Worm (Caenorhabditis elegans) whole organism, early embryonic: ENCODE data around the gene T01B4.3.

ENCODE experiments used
- B0310.2 ChIP-seq: sonication (generic microtip); optimal IDR thresholded peaks from 2 replicates; lab custom pipeline; 2016; ENCODE audit warnings: mild to moderate bottlenecking, missing genetic modification characterization, missing compliant biosample characterization
- F13C5.2 ChIP-seq: sonication (generic microtip); optimal IDR thresholded peaks from 2 replicates; lab custom pipeline; 2017; ENCODE audit warnings: mild to moderate bottlenecking, missing genetic modification characterization, inconsistent platforms, missing compliant biosample characterization
- aly-1 ChIP-seq: sonication (generic microtip); optimal IDR thresholded peaks from 2 replicates; lab custom pipeline; 2016; ENCODE audit warnings: missing genetic modification characterization, missing compliant biosample characterization
- ama-1 ChIP-seq: fragments of 150-350 bp; optimal IDR thresholded peaks from 2 replicates; lab custom pipeline; 2014
- ceh-13 ChIP-seq: fragments of 200-800 bp; sonication (Bioruptor generic); optimal IDR thresholded peaks from 2 replicates; lab custom pipeline; 2018; ENCODE audit warnings: mild to moderate bottlenecking, missing genetic modification characterization, missing compliant biosample characterization
- ceh-36 ChIP-seq: sonication (generic microtip); optimal IDR thresholded peaks from 2 replicates; lab custom pipeline; 2016; ENCODE audit warnings: missing genetic modification characterization, inconsistent platforms, missing compliant biosample characterization
- ets-7 ChIP-seq: sonication (generic microtip); optimal IDR thresholded peaks from 2 replicates; lab custom pipeline; 2016; ENCODE audit warnings: missing genotype, missing genetic modification characterization, missing compliant biosample characterization
- flt-1 ChIP-seq: fragments of 200-800 bp; sonication (Bioruptor generic); IDR thresholded peaks from 2 replicates; pipeline ENCODE4 v1.3.6; 2022; ENCODE audit warnings: missing genetic modification characterization, missing compliant biosample characterization
- hmbx-1 ChIP-seq: sonication (generic microtip); optimal IDR thresholded peaks from 2 replicates; lab custom pipeline; 2016; ENCODE audit warnings: mild to moderate bottlenecking, missing genetic modification characterization, missing compliant biosample characterization
- hmg-4 ChIP-seq: fragments of 200-800 bp; sonication (Bioruptor generic); optimal IDR thresholded peaks from 2 replicates; lab custom pipeline; 2018; ENCODE audit warnings: mild to moderate bottlenecking, missing genetic modification characterization, missing compliant biosample characterization
- hnd-1 ChIP-seq: sonication (generic microtip); optimal IDR thresholded peaks from 2 replicates; lab custom pipeline; 2016; ENCODE audit warnings: missing genetic modification characterization, missing compliant biosample characterization
- pes-1 ChIP-seq: fragments of 200-800 bp; sonication (Bioruptor generic); IDR thresholded peaks from 2 replicates; pipeline ENCODE4 v1.3.6; 2022; ENCODE audit warnings: missing genetic modification reagents, missing genetic modification characterization, missing compliant biosample characterization
- scrt-1 ChIP-seq: fragments of 200-800 bp; sonication (Bioruptor generic); IDR thresholded peaks from 2 replicates; pipeline ENCODE4 v1.3.6; 2022; ENCODE audit warnings: missing genetic modification characterization, missing compliant biosample characterization
- sea-1 ChIP-seq: fragments of 200-800 bp; sonication (Bioruptor generic); conservative IDR thresholded peaks from 2 replicates; pipeline ENCODE4 v1.3.6; 2022; ENCODE audit warnings: missing genetic modification characterization, missing compliant biosample characterization
- tbx-11 ChIP-seq: fragments of 200-800 bp; sonication (Bioruptor generic); IDR thresholded peaks from 2 replicates; pipeline ENCODE4 v1.3.6; 2022; ENCODE audit warnings: missing genetic modification characterization, missing compliant biosample characterization
- tbx-37 ChIP-seq: fragments of 200-800 bp; sonication (Bioruptor generic); conservative IDR thresholded peaks from 2 replicates; pipeline ENCODE4 v1.3.6; 2022; ENCODE audit warnings: missing genetic modification reagents, missing genetic modification characterization, missing compliant biosample characterization
- tra-4 ChIP-seq: sonication (generic microtip); optimal IDR thresholded peaks from 2 replicates; lab custom pipeline; 2017; ENCODE audit warnings: missing genetic modification characterization, missing compliant biosample characterization

Gene T01B4.3

DNA sequence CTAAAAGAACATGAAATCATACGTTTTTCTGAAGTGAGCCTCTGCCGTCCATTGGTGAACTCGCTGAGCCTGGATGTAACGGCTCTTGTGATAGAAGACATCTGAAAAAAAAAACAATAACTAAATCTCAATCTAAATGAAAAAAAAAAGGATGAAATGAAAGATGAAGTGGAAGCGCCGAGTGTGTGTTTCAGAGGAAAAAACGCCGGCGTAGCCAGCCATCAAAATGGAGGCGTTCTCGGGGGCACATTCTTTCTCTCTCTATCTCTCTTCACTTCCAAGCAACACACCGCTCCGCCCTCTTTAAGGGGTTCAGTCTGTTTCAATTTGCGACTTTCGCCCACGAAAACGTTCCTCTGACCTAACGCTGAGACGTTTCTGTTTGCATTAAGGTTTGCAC is at the start of gene T01B4.3:
Gene T01B4.3, minus strand, starts transcription at position 101 of the 400 bp plus-strand sequence.
- TF ChIP-seq flt-1 (GFP tag; lab: Robert Waterston, UW) (no peak), aly-1 (no peak), F13C5.2 (no peak), pes-1 (GFP tag; lab: Robert Waterston, UW) (no peak), tra-4 (tag; lab: Kevin White, UChicago) (no peak), ceh-36 (tag; lab: Kevin White, UChicago) (no peak), sea-1 (GFP tag; lab: Robert Waterston, UW) (no peak), hmg-4 (GFP tag; lab: Kevin White, UChicago) (no peak), ceh-13 (GFP tag; lab: Kevin White, UChicago) (no peak), hmbx-1 (tag; lab: Kevin White, UChicago) (no peak), B0310.2 (no peak), ama-1 (lab: Kevin White, UChicago) (no peak), ets-7 (tag; lab: Kevin White, UChicago) (no peak), scrt-1 (no peak), tbx-11 (GFP tag; lab: Robert Waterston, UW) (no peak), tbx-37 (no peak), hnd-1 (tag; lab: Kevin White, UChicago) (no peak)

- TF ChIP-seq ets-7 (tag; lab: Kevin White, UChicago) (no peak), tbx-11 (GFP tag; lab: Robert Waterston, UW) (no peak)
Observed at ce11 chrX:16366993-16367392, 49.5 kb upstream of the T01B4.3 start, which contains the start of gene ace-1. TSS of gene ace-1 (plus strand) at chrX:16367293.

DNA sequence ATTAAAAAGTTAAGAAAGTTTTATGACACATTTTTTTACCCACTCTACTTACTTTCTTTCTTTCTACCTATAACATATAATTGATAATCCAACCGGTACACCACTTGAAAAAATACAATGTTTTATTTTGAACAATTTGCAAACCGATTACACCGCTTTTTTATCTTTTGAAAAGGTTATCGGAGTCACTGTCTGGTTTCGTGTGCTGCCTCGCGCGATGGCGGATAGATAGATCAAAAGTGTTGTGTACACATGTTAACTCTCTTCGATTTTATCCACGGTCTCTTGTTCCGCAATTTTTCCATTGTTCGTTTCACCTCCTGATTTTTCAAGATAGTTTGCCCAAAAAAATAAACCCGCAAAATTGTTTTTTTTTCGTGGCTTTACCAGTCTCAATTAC is 49.0 kb upstream of the T01B4.3 start:
- no peak for TF ChIP-seq pes-1 (GFP tag; lab: Robert Waterston, UW)
- TF ChIP-seq tbx-37, result no peak
- TF ChIP-seq hmg-4 (GFP tag; lab: Kevin White, UChicago), result no peak
- TF ChIP-seq F13C5.2, result no peak
- no peak for TF ChIP-seq scrt-1
- no peak for TF ChIP-seq tbx-11 (GFP tag; lab: Robert Waterston, UW)
- TF ChIP-seq ets-7 (tag; lab: Kevin White, UChicago), result no peak
- no peak for TF ChIP-seq sea-1 (GFP tag; lab: Robert Waterston, UW)
- no peak for TF ChIP-seq tra-4 (tag; lab: Kevin White, UChicago)
- TF ChIP-seq B0310.2, result no peak
- TF ChIP-seq hmbx-1 (tag; lab: Kevin White, UChicago), result no peak
- no peak for TF ChIP-seq hnd-1 (tag; lab: Kevin White, UChicago)

- TF ChIP-seq aly-1 (no peak), scrt-1 (no peak), ama-1 (lab: Kevin White, UChicago) (no peak), ets-7 (tag; lab: Kevin White, UChicago) (no peak), tbx-37 (no peak), pes-1 (GFP tag; lab: Robert Waterston, UW) (no peak), hnd-1 (tag; lab: Kevin White, UChicago) (no peak), B0310.2 (no peak), tbx-11 (GFP tag; lab: Robert Waterston, UW) (no peak), hmbx-1 (tag; lab: Kevin White, UChicago) (no peak), tra-4 (tag; lab: Kevin White, UChicago) (no peak), F13C5.2 (no peak), ceh-36 (tag; lab: Kevin White, UChicago) (no peak), hmg-4 (GFP tag; lab: Kevin White, UChicago) (no peak), sea-1 (GFP tag; lab: Robert Waterston, UW) (no peak), flt-1 (GFP tag; lab: Robert Waterston, UW) (no peak), ceh-13 (GFP tag; lab: Kevin White, UChicago) (no peak)
Observed at ce11 chrX:16363637-16364036, 46.1 kb upstream of the T01B4.3 start.

ce11 chrX:16361001-16361400 is 43.5 kb upstream of the T01B4.3 start:
- TF ChIP-seq ceh-13 (GFP tag; lab: Kevin White, UChicago) (no peak), pes-1 (GFP tag; lab: Robert Waterston, UW) (no peak), tra-4 (tag; lab: Kevin White, UChicago) (no peak), flt-1 (GFP tag; lab: Robert Waterston, UW) (no peak), ets-7 (tag; lab: Kevin White, UChicago) (no peak), B0310.2 (no peak), scrt-1 (no peak), sea-1 (GFP tag; lab: Robert Waterston, UW) (no peak), hmbx-1 (tag; lab: Kevin White, UChicago) (no peak), ceh-36 (tag; lab: Kevin White, UChicago) (no peak), F13C5.2 (no peak), tbx-37 (no peak), hmg-4 (GFP tag; lab: Kevin White, UChicago) (no peak), aly-1 (no peak), tbx-11 (GFP tag; lab: Robert Waterston, UW) (no peak), hnd-1 (tag; lab: Kevin White, UChicago) (no peak), ama-1 (lab: Kevin White, UChicago) (no peak)

- TF ChIP-seq F13C5.2 (no peak), pes-1 (GFP tag; lab: Robert Waterston, UW) (peak; percentile 11; the same call in 1 of the 2 replicates)
Observed at ce11 chrX:16357531-16357930, 40.0 kb upstream of the T01B4.3 start.

DNA sequence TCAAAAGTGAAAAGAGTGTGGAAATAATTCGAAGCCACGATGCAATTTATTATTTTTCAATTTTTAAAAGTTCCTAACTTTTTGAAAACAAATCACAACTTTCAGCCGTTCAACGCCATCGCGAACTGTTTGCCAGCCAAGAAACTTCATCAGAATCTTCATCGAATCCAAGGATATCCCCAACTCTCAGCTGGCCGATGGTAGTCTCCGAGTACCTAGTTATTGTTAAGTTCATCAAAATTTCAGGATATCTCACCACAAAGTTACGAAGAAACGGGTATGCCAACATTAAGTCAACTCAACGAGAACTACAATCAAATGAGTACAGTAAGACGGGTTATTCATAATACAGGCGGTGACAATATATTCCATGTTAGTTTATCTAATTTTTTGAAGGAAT is 38.8 kb upstream of the T01B4.3 start:
- TF ChIP-seq tbx-11 (GFP tag; lab: Robert Waterston, UW) (no peak), hmg-4 (GFP tag; lab: Kevin White, UChicago) (no peak), scrt-1 (no peak), tra-4 (tag; lab: Kevin White, UChicago) (no peak), F13C5.2 (no peak), ama-1 (lab: Kevin White, UChicago) (no peak), aly-1 (no peak), ets-7 (tag; lab: Kevin White, UChicago) (no peak)
